Worm (Caenorhabditis elegans): ENCODE data around the gene meg-1.
A peak's percentile ranks its signal among the peaks of the same experiment; 100 is the strongest.

Gene meg-1

ce11 chrX:13929534-13929933, at the start of gene meg-1:
meg-1 (minus strand) TSS chrX:13929634.
- TF ChIP-seq madf-8 (GFP tag; conservative IDR thresholded peaks at IDR 0.05) (peak; percentile 28; the same call in 1 of the 2 replicates), dpl-1 (GFP tag; optimal IDR thresholded peaks at IDR 0.05) (peak; percentile 6), madf-6 (GFP tag; IDR thresholded peaks at IDR 0.05) (peak; percentile 41), fkh-3 (tag; optimal IDR thresholded peaks at IDR 0.05) (no peak), efl-1 (GFP tag; optimal IDR thresholded peaks at IDR 0.05) (peak; percentile 67)

ce11 chrX:13977439-13978118, 48.1 kb upstream of the meg-1 start, which contains the start of gene F48F7.6:
F48F7.6 (plus strand) TSS chrX:13977829.
- TF ChIP-seq Y53F4B.3 (GFP tag; IDR thresholded peaks at IDR 0.05) (no peak), nhr-80 (tag; optimal IDR thresholded peaks at IDR 0.05) (peak; percentile 3), Y95B8A.8 (GFP tag; IDR thresholded peaks at IDR 0.05) (no peak), attf-5 (GFP tag; optimal IDR thresholded peaks at IDR 0.05) (peak; percentile 32), zfh-2 (GFP tag; conservative IDR thresholded peaks at IDR 0.05) (0 out of 2 replicates have a peak, but pooled peaks have one; percentile 9), lin-35 (GFP tag; optimal IDR thresholded peaks at IDR 0.05) (peak in 1 of 3 experiments; percentile 5), pha-4 (tag; optimal IDR thresholded peaks at IDR 0.05) (no peak), cebp-2 (GFP tag; IDR thresholded peaks at IDR 0.05) (no peak), T07F8.4 (tag; optimal IDR thresholded peaks at IDR 0.05) (no peak), ztf-26 (tag; optimal IDR thresholded peaks at IDR 0.05) (no peak), ceh-27 (GFP tag; optimal IDR thresholded peaks at IDR 0.05) (peak; percentile 54), chd-7 (tag; optimal IDR thresholded peaks at IDR 0.05) (no peak), B0019.2 (GFP tag; conservative IDR thresholded peaks at IDR 0.05) (no peak), dox-1 (GFP tag; IDR thresholded peaks at IDR 0.05) (0 out of 2 replicates have a peak, but pooled peaks have one; percentile 14), lin-54 (GFP tag; optimal IDR thresholded peaks at IDR 0.05) (no peak), hmg-1.2 (GFP tag; IDR thresholded peaks at IDR 0.05) (peak; percentile 17; the same call in 1 of the 2 replicates), cebp-1 (GFP tag; IDR thresholded peaks at IDR 0.05) (no peak), cebp-1 (tag; optimal IDR thresholded peaks at IDR 0.05) (no peak), C17E4.6 (GFP tag; IDR thresholded peaks at IDR 0.05) (no peak), ceh-79 (tag; optimal IDR thresholded peaks at IDR 0.05) (no peak), F22D6.2 (tag; optimal IDR thresholded peaks at IDR 0.05) (no peak), lin-26 (GFP tag; IDR thresholded peaks at IDR 0.05) (0 out of 2 replicates have a peak, but pooled peaks have one; percentile 28), rec-8 (tag; optimal IDR thresholded peaks at IDR 0.05) (no peak), K12H6.12 (tag; optimal IDR thresholded peaks at IDR 0.05) (peak; percentile 50), ZK185.1 (tag; optimal IDR thresholded peaks at IDR 0.05; ENCODE audit: poor library complexity, severe bottlenecking) (peak; percentile 11), F10E7.11 (tag; optimal IDR thresholded peaks at IDR 0.05) (no peak)

- TF ChIP-seq ztf-6 (GFP tag; IDR thresholded peaks at IDR 0.05): no peak
- no peak for TF ChIP-seq unc-130 (GFP tag; optimal IDR thresholded peaks at IDR 0.05)
- no peak for TF ChIP-seq ceh-79 (tag; optimal IDR thresholded peaks at IDR 0.05)
- no peak for TF ChIP-seq nfya-1 (tag; optimal IDR thresholded peaks at IDR 0.05; ENCODE audit: borderline replicate concordance, insufficient read depth)
- TF ChIP-seq F57A8.1 (GFP tag; optimal IDR thresholded peaks at IDR 0.05): no peak
- TF ChIP-seq K12H6.12 (tag; optimal IDR thresholded peaks at IDR 0.05): peak; percentile 12
- no peak for TF ChIP-seq bed-1 (GFP tag; IDR thresholded peaks at IDR 0.05)
- TF ChIP-seq ets-4 (GFP tag; optimal IDR thresholded peaks at IDR 0.05): no peak
- TF ChIP-seq F33H1.4 (GFP tag; IDR thresholded peaks at IDR 0.05): no peak
- TF ChIP-seq pbrm-1 (GFP tag; IDR thresholded peaks at IDR 0.05): no peak
- TF ChIP-seq snpc-1.3 (tag; optimal IDR thresholded peaks at IDR 0.05; ENCODE audit: insufficient read depth): no peak
- TF ChIP-seq cebp-1 (GFP tag; IDR thresholded peaks at IDR 0.05): no peak
- TF ChIP-seq cebp-1 (tag; optimal IDR thresholded peaks at IDR 0.05): peak; percentile 13
- TF ChIP-seq ceh-27 (GFP tag; optimal IDR thresholded peaks at IDR 0.05): no peak
- TF ChIP-seq lin-35 (GFP tag; optimal IDR thresholded peaks at IDR 0.05): peak in 1 of 3 experiments; percentile 17
- TF ChIP-seq nfyb-1 (GFP tag; IDR thresholded peaks at IDR 0.05): no peak
Observed at ce11 chrX:13975314-13975713, 45.9 kb upstream of the meg-1 start, which contains the start of gene F48F7.5. F48F7.5 (plus strand) TSS chrX:13975653.

Data from whole organism, young adult.